Worm (Caenorhabditis elegans): ENCODE results near the gene vps-52.

DNA sequence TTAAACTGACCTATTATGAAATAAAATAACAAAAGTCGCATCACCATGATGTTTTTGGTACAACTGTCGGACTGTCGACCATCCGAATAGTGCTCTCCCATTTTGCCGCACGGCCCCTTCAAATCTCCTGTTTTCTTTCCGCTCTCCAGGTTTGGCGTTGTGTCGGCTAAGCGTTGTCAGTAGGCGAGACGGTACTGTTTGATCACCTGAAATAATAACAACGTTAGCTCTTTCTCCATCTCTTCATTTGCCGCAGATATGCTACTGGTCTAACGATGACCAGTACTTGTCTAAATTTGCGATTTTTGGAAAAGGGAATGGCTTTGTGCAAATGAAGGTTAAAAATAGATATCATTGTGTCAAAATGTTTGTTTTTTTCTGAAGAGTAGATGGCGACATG, 45.6 kb upstream of the vps-52 start, which contains the start of gene chts-1:
- TF ChIP-seq unc-62 (GFP tag; optimal IDR thresholded peaks at IDR 0.05), result no peak
- TF ChIP-seq nhr-28 (tag; optimal IDR thresholded peaks at IDR 0.05), result no peak
- no peak for TF ChIP-seq nhr-12 (tag; optimal IDR thresholded peaks at IDR 0.05)
- TF ChIP-seq sup-37 (GFP tag; optimal IDR thresholded peaks at IDR 0.05), result no peak
- TF ChIP-seq zag-1 (tag; optimal IDR thresholded peaks at IDR 0.05), result no peak
- no peak for TF ChIP-seq elt-3 (tag; optimal IDR thresholded peaks at IDR 0.05)
- no peak for TF ChIP-seq fkh-8 (tag; optimal IDR thresholded peaks at IDR 0.05)
- no peak for TF ChIP-seq unc-30 (tag; optimal IDR thresholded peaks at IDR 0.05)
